Fruit fly (Drosophila melanogaster) whole organism, adult: ENCODE results near the gene Glg1.

Source experiments
- CG11617 ChIP-seq: fragments of 200-800 bp; sonication (Bioruptor generic); optimal IDR thresholded peaks from 2 replicates; lab custom pipeline; 2017; ENCODE audit warnings: mild to moderate bottlenecking, missing biosample characterization, missing genetic modification reagents, missing genetic modification characterization
- CG12768 ChIP-seq: fragments of 200-800 bp; sonication (Bioruptor generic); optimal IDR thresholded peaks from 2 replicates; lab custom pipeline; 2017; ENCODE audit warnings: missing biosample characterization, missing genetic modification characterization, mild to moderate bottlenecking, moderate library complexity, missing genetic modification reagents
- CG14711 ChIP-seq: fragments of 200-800 bp; sonication (Bioruptor generic); optimal IDR thresholded peaks from 2 replicates; lab custom pipeline; 2018; ENCODE audit warnings: missing biosample characterization, mild to moderate bottlenecking, missing genetic modification characterization, moderate library complexity
- CG1620 ChIP-seq: fragments of 200-800 bp; sonication (Bioruptor generic); optimal IDR thresholded peaks from 2 replicates; lab custom pipeline; 2016; ENCODE audit warnings: missing biosample characterization, missing genetic modification characterization
- CG33017 ChIP-seq: fragments of 200-800 bp; sonication (Bioruptor generic); optimal IDR thresholded peaks from 2 replicates; lab custom pipeline; 2018; ENCODE audit warnings: missing biosample characterization, mild to moderate bottlenecking, missing genetic modification characterization, moderate library complexity
- CG5204 ChIP-seq: fragments of 200-800 bp; sonication (Bioruptor generic); optimal IDR thresholded peaks from 2 replicates; lab custom pipeline; 2016; ENCODE audit warnings: missing biosample characterization, missing genetic modification characterization
- CG7045 ChIP-seq: fragments of 200-800 bp; sonication (Bioruptor generic); optimal IDR thresholded peaks from 2 replicates; lab custom pipeline; 2017; ENCODE audit warnings: missing biosample characterization, mild to moderate bottlenecking, missing genetic modification characterization
- CG7101 ChIP-seq: fragments of 200-800 bp; sonication (Bioruptor generic); optimal IDR thresholded peaks from 2 replicates; lab custom pipeline; 2018; ENCODE audit warnings: missing biosample characterization, mild to moderate bottlenecking, missing genetic modification characterization, moderate library complexity
- Clk ChIP-seq: fragments of 200-800 bp; sonication (Bioruptor generic); optimal IDR thresholded peaks from 2 replicates; lab custom pipeline; 2017; ENCODE audit warnings: missing biosample characterization, missing genetic modification characterization
- Crg-1 ChIP-seq: fragments of 200-800 bp; sonication (Bioruptor generic); optimal IDR thresholded peaks from 2 replicates; lab custom pipeline; 2016; ENCODE audit warnings: missing biosample characterization, missing genetic modification characterization
- Hr96 ChIP-seq: fragments of 200-800 bp; sonication (Bioruptor generic); optimal IDR thresholded peaks from 2 replicates; lab custom pipeline; 2016; ENCODE audit warnings: missing biosample characterization, missing genetic modification characterization
- Mnt ChIP-seq: fragments of 200-800 bp; sonication (Bioruptor generic); optimal IDR thresholded peaks from 2 replicates; lab custom pipeline; 2016; ENCODE audit warnings: missing biosample characterization, mild to moderate bottlenecking, missing genetic modification characterization
- bab1 ChIP-seq: fragments of 200-800 bp; sonication (Bioruptor generic); optimal IDR thresholded peaks from 3 replicates; lab custom pipeline; 2019; ENCODE audit warnings: missing biosample characterization, mild to moderate bottlenecking, missing genetic modification characterization, moderate library complexity
- cic ChIP-seq: fragments of 200-800 bp; sonication (Bioruptor generic); optimal IDR thresholded peaks from 2 replicates; lab custom pipeline; 2017; ENCODE audit warnings: missing biosample characterization, mild to moderate bottlenecking, missing genetic modification characterization, moderate library complexity
- cnc ChIP-seq, 2 experiments: fragments of >200 bp; optimal IDR thresholded peaks; 2 replicates each; lab custom pipeline; 2017
- kay ChIP-seq: fragments of 200-800 bp; sonication (Bioruptor generic); peaks from one replicate; lab custom pipeline; 2016; ENCODE audit warnings: missing biosample characterization, missing genetic modification characterization, borderline replicate concordance
- ovo ChIP-seq: fragments of 200-800 bp; sonication (Bioruptor generic); optimal IDR thresholded peaks from 2 replicates; lab custom pipeline; 2016; ENCODE audit warnings: missing biosample characterization, missing genetic modification characterization
- pad ChIP-seq: fragments of 200-800 bp; sonication (Bioruptor generic); optimal IDR thresholded peaks from 3 replicates; lab custom pipeline; 2017; ENCODE audit warnings: missing biosample characterization, missing genetic modification characterization, mild to moderate bottlenecking, moderate library complexity, missing genetic modification reagents
- tj ChIP-seq: fragments of 200-800 bp; sonication (Bioruptor generic); optimal IDR thresholded peaks from 3 replicates; lab custom pipeline; 2017; ENCODE audit warnings: missing biosample characterization, mild to moderate bottlenecking, missing genetic modification characterization, moderate library complexity
- toe ChIP-seq: fragments of 200-800 bp; sonication (Bioruptor generic); optimal IDR thresholded peaks from 2 replicates; lab custom pipeline; 2016; ENCODE audit warnings: missing biosample characterization, missing genetic modification characterization

Gene Glg1

DNA sequence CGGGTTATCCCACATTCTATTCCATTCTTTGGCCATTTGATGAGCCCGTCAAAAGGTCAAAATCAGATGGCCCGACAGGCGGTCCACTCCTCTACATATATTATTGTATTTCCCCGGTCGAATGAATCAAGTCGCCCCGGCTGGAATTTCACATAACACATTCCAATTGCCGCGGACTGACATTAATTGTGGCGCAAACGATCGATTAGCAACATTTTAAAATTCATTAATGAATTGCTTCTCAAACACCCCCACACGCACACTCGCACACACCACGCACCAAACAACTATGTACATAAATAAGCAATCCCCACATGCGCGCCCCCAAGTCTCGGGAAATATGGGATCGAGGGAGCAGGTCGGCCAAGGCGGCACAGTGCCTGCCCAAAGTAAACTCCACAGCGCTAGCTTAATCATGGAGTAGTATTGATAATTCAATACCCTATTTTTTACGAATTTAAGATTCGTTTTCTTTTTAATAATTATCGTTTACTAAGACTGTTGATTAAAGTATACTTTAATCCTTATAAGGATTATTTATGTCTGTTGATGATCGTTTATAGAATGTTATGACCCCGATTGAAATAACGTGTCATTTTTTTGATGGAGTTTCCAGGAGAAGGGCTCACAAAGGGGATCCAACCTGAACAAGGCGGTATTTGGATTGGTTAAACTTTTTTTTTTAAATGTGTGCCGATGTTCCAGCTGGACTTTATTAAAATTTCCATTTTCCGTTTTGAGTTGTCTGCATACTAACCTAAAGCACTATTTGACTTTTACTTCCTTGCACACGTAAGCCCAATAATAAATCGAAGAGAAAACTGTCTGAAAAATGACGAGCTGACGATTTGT, 41.9 kb downstream of the Glg1 start:
- TF ChIP-seq toe (no peak), ovo (GFP tag; lab: Kevin White, UChicago) (no peak), Clk (GFP tag; lab: Kevin White, UChicago) (no peak), kay (no peak), CG11617 (no peak), Crg-1 (GFP tag; lab: Kevin White, UChicago) (no peak)

DNA sequence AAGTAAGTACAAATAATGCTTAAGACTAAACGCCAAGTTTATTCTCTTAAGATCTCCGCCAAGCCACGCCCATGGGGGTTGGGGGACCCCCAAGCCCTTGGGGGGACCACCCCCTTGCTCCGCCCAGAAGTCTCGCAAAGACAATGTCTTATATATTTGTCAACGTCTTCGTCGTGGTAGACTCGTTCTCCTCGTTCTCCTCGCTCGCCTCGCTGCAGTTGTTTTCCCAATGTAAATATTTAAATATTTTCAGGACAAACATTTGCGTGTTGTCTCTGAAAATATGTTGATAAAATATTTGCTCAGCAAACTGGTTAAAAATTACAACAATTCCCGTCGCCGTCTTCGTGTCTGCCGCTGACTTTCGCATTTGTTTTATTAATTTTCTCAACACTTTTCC, 43.1 kb downstream of the Glg1 start:
- no peak for TF ChIP-seq kay
- no peak for TF ChIP-seq CG14711 (tag; lab: Kevin White, UChicago)
- TF ChIP-seq CG12768 (GFP tag; lab: Kevin White, UChicago): no peak
- no peak for TF ChIP-seq Clk (GFP tag; lab: Kevin White, UChicago)
- no peak for TF ChIP-seq Mnt
- TF ChIP-seq cnc (optimal IDR thresholded peaks at IDR 0.05; lab: Kevin White, UChicago): no peak
- no peak for TF ChIP-seq ovo (GFP tag; lab: Kevin White, UChicago)

DNA sequence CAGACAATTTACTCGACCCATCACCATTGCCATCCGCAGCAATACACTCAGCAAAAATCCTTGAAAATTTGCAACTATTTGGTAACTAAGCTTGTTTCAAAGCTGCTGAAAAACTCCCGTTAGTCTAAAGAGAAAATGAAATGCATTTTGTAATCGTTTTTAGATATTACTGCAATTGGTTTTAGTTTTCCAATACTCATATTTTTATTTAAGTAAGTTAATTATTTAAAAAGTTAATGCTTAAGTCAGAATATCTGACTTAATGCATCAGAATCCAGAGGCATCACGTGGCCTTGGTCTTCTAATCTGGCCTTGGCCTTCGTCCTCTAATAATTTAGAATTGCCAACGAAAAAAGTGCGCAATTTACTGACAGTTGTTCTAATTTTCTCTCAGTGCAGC, 44.5 kb downstream of the Glg1 start:
- no peak for TF ChIP-seq CG11617
- no peak for TF ChIP-seq CG12768 (GFP tag; lab: Kevin White, UChicago)
- no peak for TF ChIP-seq bab1
- no peak for TF ChIP-seq kay
- no peak for TF ChIP-seq CG5204 (GFP tag; lab: Kevin White, UChicago)
- no peak for TF ChIP-seq Hr96 (GFP tag; lab: Kevin White, UChicago)
- no peak for TF ChIP-seq tj
- TF ChIP-seq Mnt: no peak
- TF ChIP-seq cnc (optimal IDR thresholded peaks at IDR 0.05; lab: Kevin White, UChicago): no peak
- TF ChIP-seq Crg-1 (GFP tag; lab: Kevin White, UChicago): no peak
- no peak for TF ChIP-seq Clk (GFP tag; lab: Kevin White, UChicago)
- no peak for TF ChIP-seq toe
- no peak for TF ChIP-seq CG14711 (tag; lab: Kevin White, UChicago)

DNA sequence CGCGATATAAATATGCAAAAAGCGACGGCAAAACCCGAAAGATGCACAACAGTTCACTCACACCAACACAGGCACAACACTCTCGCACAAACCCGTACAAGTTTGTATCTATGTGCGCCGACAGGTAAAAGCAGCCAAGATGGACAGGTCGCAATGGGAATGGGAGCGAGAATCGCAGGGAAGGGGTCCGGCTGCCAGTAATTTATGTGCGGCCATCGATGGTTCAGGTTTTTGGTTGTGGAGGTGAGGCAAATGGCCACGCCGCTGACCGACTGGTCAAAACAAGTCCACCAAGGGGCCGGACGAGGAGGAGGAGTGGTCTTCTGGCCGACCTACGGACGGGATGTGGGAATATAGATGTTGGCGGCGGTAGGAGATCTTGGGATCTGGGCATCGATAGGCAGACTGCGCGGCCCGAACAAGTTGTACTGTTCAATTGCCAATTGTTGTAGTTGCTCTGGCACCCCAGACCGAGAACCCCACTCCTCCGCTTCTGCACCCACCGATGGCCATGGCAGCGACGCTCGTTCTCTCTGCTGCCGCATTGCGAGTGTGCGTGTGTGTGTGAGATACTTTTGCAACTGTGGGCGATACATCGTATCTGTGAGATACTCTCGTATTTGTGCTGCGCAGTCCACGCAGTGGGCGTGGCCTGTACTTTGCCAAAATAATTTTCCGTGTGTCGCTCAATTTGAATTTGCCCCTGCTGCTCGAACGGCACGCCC, 47.0 kb downstream of the Glg1 start:
- no peak for TF ChIP-seq Crg-1 (GFP tag; lab: Kevin White, UChicago)

DNA sequence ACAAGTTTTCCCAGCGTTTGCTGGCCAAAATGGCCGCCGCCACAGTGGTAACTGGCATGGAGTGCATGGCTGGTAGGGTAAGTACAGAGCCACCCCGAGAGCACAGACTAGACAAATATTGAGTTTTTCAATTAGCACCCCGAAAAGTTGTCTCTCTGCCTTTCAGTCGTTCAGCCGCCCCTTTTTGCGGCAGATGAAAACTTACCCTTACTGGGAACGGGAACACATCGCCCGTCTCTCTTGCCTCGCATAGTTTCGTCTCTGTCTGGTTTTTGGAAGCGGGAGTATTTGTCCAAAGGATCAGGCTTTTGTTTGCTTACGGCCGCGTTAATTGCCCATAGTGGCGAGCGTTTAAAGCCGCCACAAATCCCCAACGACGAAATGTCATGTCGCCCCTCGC, 48.6 kb downstream of the Glg1 start:
- TF ChIP-seq Mnt (no peak), Crg-1 (GFP tag; lab: Kevin White, UChicago) (no peak), tj (no peak), kay (no peak), CG7101 (tag; lab: Kevin White, UChicago) (no peak), CG33017 (no peak), CG11617 (no peak), CG14711 (tag; lab: Kevin White, UChicago) (no peak), Hr96 (GFP tag; lab: Kevin White, UChicago) (no peak), ovo (GFP tag; lab: Kevin White, UChicago) (no peak), CG12768 (GFP tag; lab: Kevin White, UChicago) (no peak), cnc (optimal IDR thresholded peaks at IDR 0.05; lab: Kevin White, UChicago) (no peak), CG7045 (GFP tag; lab: Kevin White, UChicago) (no peak), cic (GFP tag; lab: Kevin White, UChicago) (no peak), Clk (GFP tag; lab: Kevin White, UChicago) (no peak), pad (no peak), CG5204 (GFP tag; lab: Kevin White, UChicago) (no peak), toe (no peak), bab1 (no peak), CG1620 (GFP tag; lab: Kevin White, UChicago) (no peak)

DNA sequence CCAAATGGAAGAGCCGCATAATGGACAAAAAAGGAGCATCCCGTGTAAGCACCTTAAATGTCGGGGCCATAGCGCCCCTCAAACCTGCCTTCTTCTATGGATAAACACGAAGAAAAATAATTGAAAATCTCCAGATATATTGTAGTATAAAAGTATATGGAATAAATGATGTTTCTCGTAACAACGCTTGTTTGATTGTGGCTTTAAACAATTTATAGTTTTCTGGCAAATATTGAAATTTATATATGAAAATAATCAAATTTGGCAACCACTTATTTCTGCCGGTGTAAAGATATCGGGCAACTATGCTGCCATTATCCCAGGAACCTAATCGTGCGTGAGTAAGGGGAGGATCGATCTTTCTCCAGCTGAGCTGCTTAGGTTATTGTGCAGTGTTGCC, 52.1 kb downstream of the Glg1 start:
- no peak for TF ChIP-seq CG11617
- TF ChIP-seq Clk (GFP tag; lab: Kevin White, UChicago): no peak
- no peak for TF ChIP-seq CG7101 (tag; lab: Kevin White, UChicago)
- TF ChIP-seq CG1620 (GFP tag; lab: Kevin White, UChicago): no peak
- TF ChIP-seq cnc (optimal IDR thresholded peaks at IDR 0.05; lab: Kevin White, UChicago): no peak
- no peak for TF ChIP-seq pad
- TF ChIP-seq kay: no peak
- no peak for TF ChIP-seq Crg-1 (GFP tag; lab: Kevin White, UChicago)
- TF ChIP-seq CG14711 (tag; lab: Kevin White, UChicago): no peak
- no peak for TF ChIP-seq CG33017

DNA sequence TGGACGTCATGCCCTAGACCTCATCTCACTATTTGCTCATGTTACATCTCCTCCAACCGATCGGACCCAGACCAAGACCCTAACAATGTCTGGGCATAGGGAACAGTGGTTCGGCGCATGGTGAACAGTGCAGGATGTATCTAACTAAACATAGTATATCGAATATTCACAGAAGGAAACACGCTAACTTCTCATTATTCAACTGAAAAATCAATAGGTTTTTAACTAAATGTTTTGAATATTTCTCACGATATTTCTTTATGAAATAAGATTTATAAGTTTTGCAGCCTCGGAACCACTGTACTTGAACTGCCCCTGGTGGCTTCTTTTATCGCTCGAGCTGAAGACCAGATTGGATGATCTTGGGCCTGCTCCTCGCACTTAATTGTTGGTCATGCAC, 53.7 kb downstream of the Glg1 start:
- TF ChIP-seq toe (no peak), Hr96 (GFP tag; lab: Kevin White, UChicago) (no peak), Clk (GFP tag; lab: Kevin White, UChicago) (no peak), cic (GFP tag; lab: Kevin White, UChicago) (no peak), tj (no peak), Mnt (no peak), CG33017 (no peak), Crg-1 (GFP tag; lab: Kevin White, UChicago) (no peak), CG11617 (no peak), CG7101 (tag; lab: Kevin White, UChicago) (no peak), CG12768 (GFP tag; lab: Kevin White, UChicago) (no peak), bab1 (no peak), CG14711 (tag; lab: Kevin White, UChicago) (no peak), ovo (GFP tag; lab: Kevin White, UChicago) (no peak), CG5204 (GFP tag; lab: Kevin White, UChicago) (no peak), CG1620 (GFP tag; lab: Kevin White, UChicago) (no peak), CG7045 (GFP tag; lab: Kevin White, UChicago) (no peak), cnc (optimal IDR thresholded peaks at IDR 0.05; lab: Kevin White, UChicago) (no peak), pad (no peak)
